Fruit fly (Drosophila melanogaster) whole organism, embryonic: ENCODE measurements around the gene Spn85F.

Source experiments
- Atf6 ChIP-seq: fragments of 200-800 bp; sonication (Bioruptor generic); IDR thresholded peaks from 2 replicates; pipeline ENCODE4 v1.3.6; 2022; ENCODE audit warnings: missing biosample characterization, missing genetic modification characterization
- Blimp-1 ChIP-seq: fragments of 200-800 bp; sonication (Bioruptor generic); optimal IDR thresholded peaks from 3 replicates; lab custom pipeline; 2018; ENCODE audit warnings: missing biosample characterization, missing genetic modification characterization, mild to moderate bottlenecking, moderate library complexity, missing genetic modification reagents
- CG10565 ChIP-seq: fragments of 200-800 bp; sonication (Bioruptor generic); optimal IDR thresholded peaks from 3 replicates; lab custom pipeline; 2016; ENCODE audit warnings: missing biosample characterization, mild to moderate bottlenecking, missing genetic modification characterization
- CG11456 ChIP-seq: fragments of 200-800 bp; sonication (Bioruptor generic); IDR thresholded peaks from 3 replicates; pipeline ENCODE4 v1.3.6; 2022; ENCODE audit warnings: missing biosample characterization, missing genetic modification characterization
- CG11723 ChIP-seq: fragments of 200-800 bp; sonication (Bioruptor generic); optimal IDR thresholded peaks from 2 replicates; lab custom pipeline; 2017; ENCODE audit warnings: missing biosample characterization, mild to moderate bottlenecking, missing genetic modification characterization
- CG12071 ChIP-seq: fragments of 200-800 bp; sonication (Bioruptor generic); optimal IDR thresholded peaks from 3 replicates; lab custom pipeline; 2018; ENCODE audit warnings: missing biosample characterization, mild to moderate bottlenecking, missing genetic modification characterization
- CG12236 ChIP-seq: fragments of 200-800 bp; sonication (Bioruptor generic); optimal IDR thresholded peaks from 2 replicates; lab custom pipeline; 2016; ENCODE audit warnings: missing biosample characterization, missing genetic modification characterization
- CG12299 ChIP-seq: fragments of 200-800 bp; sonication (Bioruptor generic); optimal IDR thresholded peaks from 2 replicates; lab custom pipeline; 2018; ENCODE audit warnings: missing biosample characterization, mild to moderate bottlenecking, missing genetic modification characterization
- CG15073 ChIP-seq: fragments of 200-800 bp; sonication (Bioruptor generic); optimal IDR thresholded peaks from 2 replicates; lab custom pipeline; 2016; ENCODE audit warnings: missing biosample characterization, missing genetic modification characterization
- CG17385 ChIP-seq: fragments of 200-800 bp; sonication (Bioruptor generic); optimal IDR thresholded peaks from 3 replicates; lab custom pipeline; 2018; ENCODE audit warnings: missing biosample characterization, mild to moderate bottlenecking, missing genetic modification characterization
- CG34224 ChIP-seq: fragments of 200-800 bp; sonication (Bioruptor generic); IDR thresholded peaks from 3 replicates; pipeline ENCODE4 v1.3.6; 2022; ENCODE audit warnings: missing biosample characterization, missing genetic modification characterization; ENCODE audit not compliant: partially characterized antibody
- CG3726 ChIP-seq: fragments of 200-800 bp; sonication (Bioruptor generic); IDR thresholded peaks from 3 replicates; pipeline ENCODE4, ENCODE4 v1.3.6; 2022; ENCODE audit warnings: missing biosample characterization, missing genetic modification characterization
- CG4404 ChIP-seq: fragments of 200-800 bp; sonication (Bioruptor generic); IDR thresholded peaks from 2 replicates; pipeline ENCODE4 v1.3.6; 2022; ENCODE audit warnings: missing biosample characterization, missing genetic modification characterization
- CG6683 ChIP-seq: fragments of 200-800 bp; sonication (Bioruptor generic); optimal IDR thresholded peaks from 2 replicates; lab custom pipeline; 2017; ENCODE audit warnings: missing biosample characterization, mild to moderate bottlenecking, missing genetic modification characterization, missing genetic modification reagents
- CG8281 ChIP-seq: fragments of 200-800 bp; sonication (Bioruptor generic); optimal IDR thresholded peaks from 2 replicates; lab custom pipeline; 2018; ENCODE audit warnings: missing biosample characterization, mild to moderate bottlenecking, missing genetic modification characterization, moderate library complexity
- CG9727 ChIP-seq: fragments of 200-800 bp; sonication (Bioruptor generic); optimal IDR thresholded peaks from 3 replicates; lab custom pipeline; 2017; ENCODE audit warnings: missing biosample characterization, mild to moderate bottlenecking, missing genetic modification characterization
- CG9932 ChIP-seq: fragments of 200-800 bp; sonication (Bioruptor generic); IDR thresholded peaks from 2 replicates; pipeline ENCODE4 v1.3.6; 2022; ENCODE audit warnings: missing biosample characterization, missing genetic modification characterization
- Dek ChIP-seq: fragments of 200-800 bp; sonication (Bioruptor generic); optimal IDR thresholded peaks from 3 replicates; lab custom pipeline; 2019; ENCODE audit warnings: missing biosample characterization, mild to moderate bottlenecking, missing genetic modification characterization, moderate library complexity
- Dfd ChIP-seq, 2 experiments: fragments of >200 bp; optimal IDR thresholded peaks; 2 replicates each; lab custom pipeline; 2017; ENCODE audit warnings: missing biosample characterization in 2 of 2, missing genetic modification characterization in 2 of 2
- Dll ChIP-seq: fragments of 200-800 bp; sonication (Bioruptor generic); IDR thresholded peaks from 4 replicates; pipeline ENCODE4 v1.3.6; 2022; ENCODE audit warnings: missing biosample characterization, missing genetic modification characterization; ENCODE audit not compliant: partially characterized antibody
- Doc2 ChIP-seq: fragments of 200-800 bp; sonication (Bioruptor generic); IDR thresholded peaks from 2 replicates; pipeline ENCODE4 v1.3.6; 2022; ENCODE audit warnings: missing biosample characterization, missing genetic modification characterization
- Doc3 ChIP-seq: fragments of 200-800 bp; sonication (Bioruptor generic); IDR thresholded peaks from 3 replicates; pipeline ENCODE4 v1.3.6; 2022; ENCODE audit warnings: missing biosample characterization, missing genetic modification characterization; ENCODE audit not compliant: partially characterized antibody
- Elba2 ChIP-seq: fragments of 200-800 bp; sonication (Bioruptor generic); optimal IDR thresholded peaks from 3 replicates; lab custom pipeline; 2016; ENCODE audit warnings: missing biosample characterization, missing genetic modification characterization
- HLH4C ChIP-seq: fragments of 200-800 bp; sonication (Bioruptor generic); IDR thresholded peaks from 3 replicates; pipeline ENCODE4 v1.3.6; 2022; ENCODE audit warnings: missing biosample characterization, missing genetic modification characterization; ENCODE audit not compliant: partially characterized antibody
- Hey ChIP-seq: fragments of 200-800 bp; sonication (Bioruptor generic); optimal IDR thresholded peaks from 3 replicates; lab custom pipeline; 2018; ENCODE audit warnings: missing biosample characterization, mild to moderate bottlenecking, missing genetic modification characterization
- Jarid2 ChIP-seq: fragments of 200-800 bp; sonication (Bioruptor generic); optimal IDR thresholded peaks from 3 replicates; lab custom pipeline; 2017; ENCODE audit warnings: mild to moderate bottlenecking, missing biosample characterization, missing genetic modification reagents, missing genetic modification characterization
- Kr ChIP-seq: fragments of 200-800 bp; sonication (Bioruptor generic); optimal IDR thresholded peaks from 2 replicates; lab custom pipeline; 2017; ENCODE audit warnings: missing biosample characterization, mild to moderate bottlenecking, missing genetic modification characterization
- NC2α ChIP-seq: fragments of 200-800 bp; sonication (Bioruptor generic); optimal IDR thresholded peaks from 2 replicates; lab custom pipeline; 2016; ENCODE audit warnings: missing biosample characterization, missing genetic modification characterization
- NfI ChIP-seq: fragments of 200-800 bp; sonication (Bioruptor generic); optimal IDR thresholded peaks from 3 replicates; lab custom pipeline; 2018; ENCODE audit warnings: missing biosample characterization, mild to moderate bottlenecking, missing genetic modification characterization, moderate library complexity
- Pdp1 ChIP-seq, 2 experiments: fragments of 200-800 bp; sonication (Bioruptor generic); optimal IDR thresholded peaks; 3 replicates each; lab custom pipeline; 2016; ENCODE audit warnings: missing biosample characterization in 2 of 2, missing genetic modification characterization in 2 of 2, mild to moderate bottlenecking in 1 of 2, moderate library complexity in 1 of 2
- Side ChIP-seq: fragments of 200-800 bp; sonication (Bioruptor generic); optimal IDR thresholded peaks from 2 replicates; lab custom pipeline; 2016; ENCODE audit warnings: missing biosample characterization, missing genetic modification characterization
- Sox100B ChIP-seq: fragments of 200-800 bp; sonication (Bioruptor generic); optimal IDR thresholded peaks from 3 replicates; lab custom pipeline; 2018; ENCODE audit warnings: missing biosample characterization, mild to moderate bottlenecking, missing genetic modification characterization
- al ChIP-seq: fragments of 200-800 bp; sonication (Bioruptor generic); IDR thresholded peaks from 2 replicates; pipeline ENCODE4 v1.3.6; 2022; ENCODE audit warnings: missing biosample characterization, missing genetic modification characterization
- amos ChIP-seq: fragments of 200-800 bp; sonication (Bioruptor generic); IDR thresholded peaks from 2 replicates; pipeline ENCODE4 v1.3.6; 2022; ENCODE audit warnings: missing biosample characterization, missing genetic modification characterization; ENCODE audit not compliant: partially characterized antibody
- chif ChIP-seq, 2 experiments: fragments of 200-800 bp; sonication (Bioruptor generic); optimal IDR thresholded peaks; 3 replicates each; lab custom pipeline; 2016; ENCODE audit warnings: missing biosample characterization in 2 of 2, missing genetic modification characterization in 2 of 2
- croc ChIP-seq: fragments of 200-800 bp; sonication (Bioruptor generic); conservative IDR thresholded peaks from 3 replicates; pipeline ENCODE4 v1.3.6; 2022; ENCODE audit warnings: missing biosample characterization, missing genetic modification characterization
- crp ChIP-seq, 2 experiments: fragments of 200-800 bp; sonication (Bioruptor generic); optimal IDR thresholded peaks; 2 replicates in 1 of 2; 3 replicates in 1 of 2; lab custom pipeline; 2017; ENCODE audit warnings: missing biosample characterization in 2 of 2, missing genetic modification characterization in 2 of 2, mild to moderate bottlenecking in 1 of 2, moderate library complexity in 1 of 2
- dati ChIP-seq: fragments of 200-800 bp; sonication (Bioruptor generic); IDR thresholded peaks from 2 replicates; pipeline ENCODE4 v1.3.6; 2022; ENCODE audit warnings: missing biosample characterization, missing genetic modification characterization
- disco-r ChIP-seq: fragments of 200-800 bp; sonication (Bioruptor generic); optimal IDR thresholded peaks from 2 replicates; lab custom pipeline; 2016; ENCODE audit warnings: missing biosample characterization, missing genetic modification characterization
- dm ChIP-seq: fragments of 200-800 bp; sonication (Bioruptor generic); optimal IDR thresholded peaks from 3 replicates; lab custom pipeline; 2016; ENCODE audit warnings: missing biosample characterization, missing genetic modification characterization
- fd96Cb ChIP-seq: fragments of 200-800 bp; sonication (Bioruptor generic); optimal IDR thresholded peaks from 2 replicates; lab custom pipeline; 2018; ENCODE audit warnings: missing biosample characterization, mild to moderate bottlenecking, missing genetic modification characterization, moderate library complexity
- gsb-n ChIP-seq: fragments of 200-800 bp; sonication (Bioruptor generic); optimal IDR thresholded peaks from 3 replicates; lab custom pipeline; 2018; ENCODE audit warnings: missing biosample characterization, mild to moderate bottlenecking, missing genetic modification characterization
- her ChIP-seq: fragments of 200-800 bp; sonication (Bioruptor generic); optimal IDR thresholded peaks from 2 replicates; lab custom pipeline; 2016; ENCODE audit warnings: missing biosample characterization, missing genetic modification characterization
- hkb ChIP-seq, 2 experiments: fragments of 200-800 bp in 1 of 2; fragments of >200 bp in 1 of 2; sonication (Bioruptor generic) in 1 of 2; IDR thresholded peaks in 1 of 2; optimal IDR thresholded peaks in 1 of 2; 2 replicates each; pipeline versions ENCODE4 v1.3.6 to Lab custom; 2017 to 2022; ENCODE audit warnings: missing biosample characterization in 1 of 2, missing genetic modification characterization in 1 of 2
- ind ChIP-seq: fragments of 200-800 bp; sonication (Bioruptor generic); optimal IDR thresholded peaks from 3 replicates; lab custom pipeline; 2016; ENCODE audit warnings: missing biosample characterization, missing genetic modification characterization
- jigr1 ChIP-seq: fragments of 200-800 bp; sonication (Bioruptor generic); IDR thresholded peaks from 3 replicates; pipeline ENCODE4 v1.3.6; 2022; ENCODE audit warnings: missing biosample characterization, missing genetic modification characterization
- kay ChIP-seq: fragments of 200-800 bp; sonication (Bioruptor generic); optimal IDR thresholded peaks from 2 replicates; lab custom pipeline; 2016; ENCODE audit warnings: missing biosample characterization, missing genetic modification characterization
- z ChIP-seq: fragments of 200-800 bp; sonication (Bioruptor generic); IDR thresholded peaks from 3 replicates; pipeline ENCODE4 v1.3.6; 2022; ENCODE audit warnings: missing biosample characterization, missing genetic modification characterization
- zen ChIP-seq: fragments of 200-800 bp; sonication (Bioruptor generic); optimal IDR thresholded peaks from 3 replicates; lab custom pipeline; 2018; ENCODE audit warnings: missing biosample characterization, mild to moderate bottlenecking, missing genetic modification characterization, moderate library complexity

The Spn85F gene

dm6 chr3R:10048842-10049527, 52.0 kb downstream of the Spn85F start, which contains the start of gene ohgt (continued):
- TF ChIP-seq NfI (GFP tag; lab: Kevin White, UChicago) (no peak), HLH4C (peak; percentile 55; the same call in 2 of the 3 replicates), CG12299 (no peak), al (GFP tag; lab: Robert Waterston, UW) (no peak), Dfd (GFP tag; optimal IDR thresholded peaks at IDR 0.05; lab: Kevin White, UChicago) (no peak), CG10565 (GFP tag; lab: Kevin White, UChicago) (no peak), CG11456 (no peak), Jarid2 (GFP tag; lab: Kevin White, UChicago) (no peak), CG11723 (GFP tag; lab: Kevin White, UChicago) (no peak), hkb (optimal IDR thresholded peaks at IDR 0.05; lab: Kevin White, UChicago) (no peak), hkb (GFP tag; IDR thresholded peaks at IDR 0.05; lab: Robert Waterston, UW) (no peak), CG4404 (GFP tag; lab: Robert Waterston, UW) (no peak), zen (peak; percentile 23), dati (GFP tag; lab: Robert Waterston, UW) (no peak), CG6683 (no peak), dm (GFP tag; lab: Kevin White, UChicago) (no peak), croc (GFP tag; lab: Robert Waterston, UW) (no peak), Dek (no peak), Dll (GFP tag; lab: Robert Waterston, UW) (0 out of 4 replicates have a peak, but pooled peaks have one; percentile 50), CG12236 (GFP tag; lab: Kevin White, UChicago) (no peak), Doc3 (GFP tag; lab: Robert Waterston, UW) (no peak), ind (GFP tag; lab: Kevin White, UChicago) (peak; percentile 12), CG9932 (GFP tag; lab: Robert Waterston, UW) (no peak), Doc2 (GFP tag; lab: Robert Waterston, UW) (no peak), CG34224 (GFP tag; lab: Robert Waterston, UW) (peak; percentile 33; the same call in 2 of the 3 replicates), CG12071 (no peak), Hey (tag; lab: Kevin White, UChicago) (no peak), CG9727 (GFP tag; lab: Kevin White, UChicago) (peak; percentile 8), CG17385 (no peak), Pdp1 (GFP tag; optimal IDR thresholded peaks at IDR 0.05; lab: Kevin White, UChicago) (peak in 1 of 2 experiments; percentile 26), chif (GFP tag; optimal IDR thresholded peaks at IDR 0.05; lab: Kevin White, UChicago) (no peak), amos (GFP tag; lab: Robert Waterston, UW) (peak; percentile 29; the same call in 1 of the 2 replicates), jigr1 (no peak), CG8281 (no peak), Side (GFP tag; lab: Kevin White, UChicago) (no peak), CG3726 (no peak), her (GFP tag; lab: Kevin White, UChicago) (no peak), Sox100B (GFP tag; lab: Kevin White, UChicago) (no peak), kay (GFP tag; lab: Kevin White, UChicago) (no peak), disco-r (GFP tag; lab: Kevin White, UChicago) (no peak), NC2α (GFP tag; lab: Kevin White, UChicago) (no peak), crp (GFP tag; optimal IDR thresholded peaks at IDR 0.05; lab: Kevin White, UChicago) (peak; percentile 31 to 81), fd96Cb (no peak), gsb-n (tag; lab: Kevin White, UChicago) (no peak), z (GFP tag; lab: Robert Waterston, UW) (no peak), Atf6 (GFP tag; lab: Robert Waterston, UW) (no peak), Elba2 (GFP tag; lab: Kevin White, UChicago) (no peak), CG15073 (GFP tag; lab: Kevin White, UChicago) (no peak), Kr (GFP tag; lab: Kevin White, UChicago) (no peak), Blimp-1 (GFP tag; lab: Kevin White, UChicago) (no peak)
